Worm (Caenorhabditis elegans) whole organism, L3 larva: ENCODE measurements around the gene fbxa-94.

ENCODE experiments used
- ama-1 ChIP-seq: fragments of 150-350 bp; optimal IDR thresholded peaks from 2 replicates; lab custom pipeline; 2018
- elt-1 ChIP-seq: fragments of 150-350 bp; optimal IDR thresholded peaks from 2 replicates; lab custom pipeline; 2014; ENCODE audit warnings: missing biosample characterization, missing genetic modification characterization
- elt-2 ChIP-seq: sonication (generic microtip); optimal IDR thresholded peaks from 2 replicates; lab custom pipeline; 2016; ENCODE audit warnings: missing genetic modification reagents, mild to moderate bottlenecking, missing genetic modification characterization, missing compliant biosample characterization
- elt-3 ChIP-seq, 3 experiments: fragments of 150-350 bp in 1 of 3; sonication (generic microtip) in 2 of 3; optimal IDR thresholded peaks; 2 replicates in 2 of 3; 4 replicates in 1 of 3; lab custom pipeline; 2014 to 2017; ENCODE audit warnings: missing biosample characterization in 3 of 3, missing genetic modification characterization in 3 of 3
- fkh-10 ChIP-seq: sonication (generic microtip); optimal IDR thresholded peaks from 2 replicates; lab custom pipeline; 2017; ENCODE audit warnings: missing biosample characterization, missing genetic modification reagents, missing genetic modification characterization
- nhr-11 ChIP-seq: fragments of 150-350 bp; optimal IDR thresholded peaks from 2 replicates; lab custom pipeline; 2014; ENCODE audit warnings: missing biosample characterization, missing genetic modification characterization
- nhr-12 ChIP-seq: fragments of 150-350 bp; optimal IDR thresholded peaks from 2 replicates; lab custom pipeline; 2014; ENCODE audit warnings: missing biosample characterization, missing genetic modification characterization
- nhr-23 ChIP-seq: fragments of 150-350 bp; optimal IDR thresholded peaks from 2 replicates; lab custom pipeline; 2014; ENCODE audit warnings: missing biosample characterization, missing genetic modification reagents, missing genetic modification characterization
- nhr-28 ChIP-seq: fragments of 150-350 bp; optimal IDR thresholded peaks from 2 replicates; lab custom pipeline; 2014; ENCODE audit warnings: missing biosample characterization, missing genetic modification characterization
- nhr-76 ChIP-seq: fragments of 150-350 bp; sonication (generic microtip); optimal IDR thresholded peaks from 5 replicates; lab custom pipeline; 2014; ENCODE audit warnings: missing biosample characterization, missing genetic modification characterization
- zag-1 ChIP-seq: fragments of 150-350 bp; optimal IDR thresholded peaks from 2 replicates; lab custom pipeline; 2014; ENCODE audit warnings: missing biosample characterization, missing genetic modification characterization

ce11 chrV:15562541-15562940, 10.2 kb upstream of the fbxa-94 start:
- no peak for TF ChIP-seq fkh-10 (GFP tag; lab: Kevin White, UChicago)
- TF ChIP-seq ama-1 (lab: Kevin White, UChicago) = no peak
- TF ChIP-seq nhr-28 (tag; lab: Kevin White, UChicago) = no peak
- no peak for TF ChIP-seq nhr-76
- TF ChIP-seq elt-1 (tag; lab: Kevin White, UChicago) = no peak
- no peak for TF ChIP-seq nhr-11 (tag; lab: Kevin White, UChicago)
- TF ChIP-seq zag-1 (tag; lab: Kevin White, UChicago) = no peak
- no peak for TF ChIP-seq nhr-12
- TF ChIP-seq elt-2 (tag; lab: Kevin White, UChicago) = no peak
- no peak for TF ChIP-seq nhr-23 (tag; lab: Kevin White, UChicago)
- TF ChIP-seq elt-3 (tag; optimal IDR thresholded peaks at IDR 0.05; lab: Kevin White, UChicago) = no peak
